Fruit fly (Drosophila melanogaster) S2 (cell line): ENCODE results near the gene CG3734.

ENCODE experiments used
- CG8478 ChIP-seq: fragments of >200 bp; optimal IDR thresholded peaks from 2 replicates; lab custom pipeline; 2018
- CTCF ChIP-seq, 2 experiments: fragments of >200 bp; optimal IDR thresholded peaks; 2 replicates each; lab custom pipeline; 2018

DNA sequence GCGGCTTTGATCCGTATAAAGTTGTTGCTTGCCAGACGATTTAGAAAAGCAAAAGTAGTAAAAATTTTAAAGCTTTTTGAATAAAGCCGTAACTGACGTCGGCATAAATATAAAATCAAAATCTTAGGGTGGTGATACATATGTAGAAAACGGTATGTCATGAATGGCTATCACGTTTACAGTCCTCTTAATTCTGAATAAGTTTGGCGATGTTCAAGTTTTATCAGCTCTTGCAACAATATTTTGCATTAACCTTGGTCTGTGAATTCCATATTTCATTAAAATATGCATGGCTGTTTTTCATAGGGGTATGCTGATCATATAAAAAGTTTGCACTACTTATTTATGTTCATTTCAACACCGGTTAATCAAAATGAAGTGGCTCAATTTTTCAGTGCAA, 20.9 kb downstream of the CG3734 start, which contains the start of gene CG11626:
- TF ChIP-seq CG8478: no peak
- no peak for TF ChIP-seq CTCF (optimal IDR thresholded peaks at IDR 0.05; lab: Kevin White, UChicago)
